Fruit fly (Drosophila melanogaster) whole organism, embryonic: Measurements from ENCODE around the gene CG33268.

Experiments used
- Atf6 ChIP-seq: fragments of 200-800 bp; sonication (Bioruptor generic); IDR thresholded peaks from 2 replicates; pipeline ENCODE4 v1.3.6; 2022; ENCODE audit warnings: missing biosample characterization, missing genetic modification characterization
- CG11723 ChIP-seq: fragments of 200-800 bp; sonication (Bioruptor generic); optimal IDR thresholded peaks from 2 replicates; lab custom pipeline; 2017; ENCODE audit warnings: missing biosample characterization, mild to moderate bottlenecking, missing genetic modification characterization
- CG12219 ChIP-seq: fragments of 200-800 bp; sonication (Bioruptor generic); optimal IDR thresholded peaks from 3 replicates; lab custom pipeline; 2018; ENCODE audit warnings: missing biosample characterization, mild to moderate bottlenecking, missing genetic modification characterization
- CG13123 ChIP-seq: fragments of 200-800 bp; sonication (Bioruptor generic); optimal IDR thresholded peaks from 2 replicates; lab custom pipeline; 2016; ENCODE audit warnings: missing biosample characterization, missing genetic modification characterization
- CG13775 ChIP-seq: fragments of 200-800 bp; sonication (Bioruptor generic); optimal IDR thresholded peaks from 3 replicates; lab custom pipeline; 2017; ENCODE audit warnings: missing biosample characterization, mild to moderate bottlenecking, missing genetic modification characterization
- CG1529 ChIP-seq: fragments of 200-800 bp; sonication (Bioruptor generic); optimal IDR thresholded peaks from 3 replicates; lab custom pipeline; 2018; ENCODE audit warnings: missing biosample characterization, missing genetic modification characterization
- CG17361 ChIP-seq: fragments of 200-800 bp; sonication (Bioruptor generic); IDR thresholded peaks from 3 replicates; pipeline ENCODE4 v1.3.6; 2022; ENCODE audit warnings: missing biosample characterization, missing genetic modification characterization
- CG1792 ChIP-seq: fragments of 200-800 bp; sonication (Bioruptor generic); optimal IDR thresholded peaks from 2 replicates; lab custom pipeline; 2016; ENCODE audit warnings: missing biosample characterization, missing genetic modification characterization
- CG18764 ChIP-seq: fragments of 200-800 bp; sonication (Bioruptor generic); optimal IDR thresholded peaks from 3 replicates; lab custom pipeline; 2016; ENCODE audit warnings: missing biosample characterization, missing genetic modification characterization
- CG31224 ChIP-seq: fragments of 200-800 bp; sonication (Bioruptor generic); IDR thresholded peaks from 2 replicates; pipeline ENCODE4 v1.3.6; 2022; ENCODE audit warnings: missing biosample characterization, missing genetic modification characterization
- CG33557 ChIP-seq: fragments of 200-800 bp; sonication (Bioruptor generic); optimal IDR thresholded peaks from 2 replicates; lab custom pipeline; 2019; ENCODE audit warnings: missing biosample characterization, mild to moderate bottlenecking, missing genetic modification characterization, moderate library complexity
- CG4820 ChIP-seq: fragments of 200-800 bp; sonication (Bioruptor generic); optimal IDR thresholded peaks from 3 replicates; lab custom pipeline; 2016; ENCODE audit warnings: missing biosample characterization, missing genetic modification characterization
- CG7357 ChIP-seq: fragments of 200-800 bp; sonication (Bioruptor generic); IDR thresholded peaks from 3 replicates; pipeline ENCODE4 v1.3.6; 2022; ENCODE audit warnings: missing biosample characterization, missing genetic modification characterization
- CG7786 ChIP-seq: fragments of 200-800 bp; sonication (Bioruptor generic); optimal IDR thresholded peaks from 2 replicates; lab custom pipeline; 2016; ENCODE audit warnings: missing biosample characterization, missing genetic modification characterization
- CG8290 ChIP-seq, 3 experiments: fragments of 200-800 bp; sonication (Bioruptor generic); optimal IDR thresholded peaks; 2 replicates each; lab custom pipeline; 2016 to 2019; ENCODE audit warnings: missing biosample characterization in 3 of 3, missing genetic modification characterization in 3 of 3, mild to moderate bottlenecking in 2 of 3, moderate library complexity in 1 of 3
- CG9215 ChIP-seq: fragments of 200-800 bp; sonication (Bioruptor generic); IDR thresholded peaks from 2 replicates; pipeline ENCODE4 v1.3.6; 2022; ENCODE audit warnings: missing biosample characterization, missing genetic modification characterization
- CG9932 ChIP-seq: fragments of 200-800 bp; sonication (Bioruptor generic); IDR thresholded peaks from 2 replicates; pipeline ENCODE4 v1.3.6; 2022; ENCODE audit warnings: missing biosample characterization, missing genetic modification characterization
- Drgx ChIP-seq: fragments of 200-800 bp; sonication (Bioruptor generic); IDR thresholded peaks from 2 replicates; pipeline ENCODE4 v1.3.6; 2022; ENCODE audit warnings: missing biosample characterization, missing genetic modification characterization
- ERR ChIP-seq: fragments of 200-800 bp; sonication (Bioruptor generic); optimal IDR thresholded peaks from 2 replicates; lab custom pipeline; 2016; ENCODE audit warnings: missing biosample characterization, missing genetic modification characterization
- Eip74EF ChIP-seq, 2 experiments: fragments of 200-800 bp in 1 of 2; fragments of >200 bp in 1 of 2; sonication (Bioruptor generic) in 1 of 2; optimal IDR thresholded peaks; 2 replicates each; lab custom pipeline; 2017 to 2019; ENCODE audit warnings: missing biosample characterization in 2 of 2, missing genetic modification characterization in 2 of 2, mild to moderate bottlenecking in 1 of 2, moderate library complexity in 1 of 2
- Fer1 ChIP-seq: fragments of 200-800 bp; sonication (Bioruptor generic); optimal IDR thresholded peaks from 2 replicates; lab custom pipeline; 2017; ENCODE audit warnings: missing biosample characterization, mild to moderate bottlenecking, missing genetic modification characterization
- Hey ChIP-seq: fragments of 200-800 bp; sonication (Bioruptor generic); optimal IDR thresholded peaks from 3 replicates; lab custom pipeline; 2018; ENCODE audit warnings: missing biosample characterization, mild to moderate bottlenecking, missing genetic modification characterization
- Lhr ChIP-seq: fragments of 200-800 bp; sonication (Bioruptor generic); optimal IDR thresholded peaks from 3 replicates; lab custom pipeline; 2017; ENCODE audit warnings: mild to moderate bottlenecking, missing biosample characterization, missing genetic modification reagents, missing genetic modification characterization
- Med ChIP-seq: fragments of 200-800 bp; sonication (Bioruptor generic); peaks from one replicate; lab custom pipeline; 2016; ENCODE audit warnings: missing biosample characterization, missing genetic modification characterization, mild to moderate bottlenecking, inconsistent platforms, moderate library complexity
- Rfx ChIP-seq: fragments of 200-800 bp; sonication (Bioruptor generic); IDR thresholded peaks from 2 replicates; pipeline ENCODE4 v1.3.6; 2022; ENCODE audit warnings: missing biosample characterization, missing genetic modification characterization
- Rx ChIP-seq: fragments of 200-800 bp; sonication (Bioruptor generic); IDR thresholded peaks from 2 replicates; pipeline ENCODE4 v1.3.6; 2022; ENCODE audit warnings: missing biosample characterization, missing genetic modification characterization
- Trl ChIP-seq, 3 experiments: fragments of >200 bp in 2 of 3; fragments of 200-800 bp in 1 of 3; sonication (Bioruptor generic) in 1 of 3; optimal IDR thresholded peaks; 2 replicates in 1 of 3; 3 replicates in 2 of 3; lab custom pipeline; 2016 to 2017; ENCODE audit warnings: missing biosample characterization in 1 of 3, missing genetic modification characterization in 1 of 3
- Vsx1 ChIP-seq: fragments of 200-800 bp; sonication (Bioruptor generic); optimal IDR thresholded peaks from 2 replicates; lab custom pipeline; 2017; ENCODE audit warnings: missing biosample characterization, mild to moderate bottlenecking, missing genetic modification characterization, missing genetic modification reagents
- Xbp1 ChIP-seq: fragments of 200-800 bp; sonication (Bioruptor generic); optimal IDR thresholded peaks from 3 replicates; lab custom pipeline; 2016; ENCODE audit warnings: missing biosample characterization, mild to moderate bottlenecking, missing genetic modification characterization
- ab ChIP-seq: fragments of 200-800 bp; sonication (Bioruptor generic); optimal IDR thresholded peaks from 2 replicates; lab custom pipeline; 2016; ENCODE audit warnings: missing biosample characterization, missing genetic modification characterization
- ase ChIP-seq: fragments of 200-800 bp; sonication (Bioruptor generic); IDR thresholded peaks from 3 replicates; pipeline ENCODE4 v1.3.6; 2022; ENCODE audit warnings: missing biosample characterization, missing genetic modification characterization
- btn ChIP-seq: fragments of 200-800 bp; sonication (Bioruptor generic); optimal IDR thresholded peaks from 2 replicates; lab custom pipeline; 2016; ENCODE audit warnings: missing biosample characterization, missing genetic modification characterization
- chif ChIP-seq, 2 experiments: fragments of 200-800 bp; sonication (Bioruptor generic); optimal IDR thresholded peaks; 3 replicates each; lab custom pipeline; 2016; ENCODE audit warnings: missing biosample characterization in 2 of 2, missing genetic modification characterization in 2 of 2
- crol ChIP-seq: fragments of 200-800 bp; sonication (Bioruptor generic); IDR thresholded peaks from 2 replicates; pipeline ENCODE4 v1.3.6; 2022; ENCODE audit warnings: missing biosample characterization, missing genetic modification characterization
- dpn ChIP-seq, 2 experiments: fragments of 200-800 bp; sonication (Bioruptor generic); optimal IDR thresholded peaks; 3 replicates each; lab custom pipeline; 2016; ENCODE audit warnings: missing biosample characterization in 2 of 2, missing genetic modification characterization in 2 of 2
- en ChIP-seq: fragments of 200-800 bp; sonication (Bioruptor generic); optimal IDR thresholded peaks from 2 replicates; lab custom pipeline; 2016; ENCODE audit warnings: missing biosample characterization, missing genetic modification characterization
- fd96Cb ChIP-seq: fragments of 200-800 bp; sonication (Bioruptor generic); optimal IDR thresholded peaks from 2 replicates; lab custom pipeline; 2018; ENCODE audit warnings: missing biosample characterization, mild to moderate bottlenecking, missing genetic modification characterization, moderate library complexity
- gce ChIP-seq: fragments of 200-800 bp; sonication (Bioruptor generic); IDR thresholded peaks from 3 replicates; pipeline ENCODE4 v1.3.6; 2022; ENCODE audit warnings: missing biosample characterization, missing genetic modification characterization
- onecut ChIP-seq: fragments of 200-800 bp; sonication (Bioruptor generic); IDR thresholded peaks from 2 replicates; pipeline ENCODE4 v1.3.6; 2022; ENCODE audit warnings: missing biosample characterization, missing genetic modification characterization
- org-1 ChIP-seq: fragments of 200-800 bp; sonication (Bioruptor generic); optimal IDR thresholded peaks from 2 replicates; lab custom pipeline; 2017; ENCODE audit warnings: missing biosample characterization, missing genetic modification characterization
- pzg ChIP-seq: fragments of 200-800 bp; sonication (Bioruptor generic); optimal IDR thresholded peaks from 3 replicates; lab custom pipeline; 2018; ENCODE audit warnings: missing biosample characterization, mild to moderate bottlenecking, missing genetic modification characterization, moderate library complexity
- sim ChIP-seq: fragments of 200-800 bp; sonication (Bioruptor generic); IDR thresholded peaks from 2 replicates; pipeline ENCODE4 v1.3.6; 2022; ENCODE audit warnings: missing biosample characterization, missing genetic modification characterization
- slbo ChIP-seq: fragments of 200-800 bp; sonication (Bioruptor generic); IDR thresholded peaks from 2 replicates; pipeline ENCODE4 v1.3.6; 2022; ENCODE audit warnings: missing biosample characterization, missing genetic modification characterization
- sna ChIP-seq: fragments of 200-800 bp; sonication (Bioruptor generic); IDR thresholded peaks from 2 replicates; pipeline ENCODE4 v1.3.6; 2022; ENCODE audit warnings: missing biosample characterization, missing genetic modification characterization; ENCODE audit not compliant: partially characterized antibody
- so ChIP-seq: fragments of 200-800 bp; sonication (Bioruptor generic); IDR thresholded peaks from 3 replicates; pipeline ENCODE4 v1.3.6; 2022; ENCODE audit warnings: missing biosample characterization, missing genetic modification characterization
- usp ChIP-seq: fragments of >200 bp; optimal IDR thresholded peaks from 2 replicates; lab custom pipeline; 2017; ENCODE audit warnings: missing biosample characterization, missing genetic modification characterization
- vvl ChIP-seq: fragments of 200-800 bp; sonication (Bioruptor generic); IDR thresholded peaks from 2 replicates; pipeline ENCODE4 v1.3.6; 2022; ENCODE audit warnings: missing biosample characterization, missing genetic modification characterization
- wor ChIP-seq: fragments of 200-800 bp; sonication (Bioruptor generic); IDR thresholded peaks from 2 replicates; pipeline ENCODE4 v1.3.6; 2022; ENCODE audit warnings: missing biosample characterization, missing genetic modification characterization

The CG33268 gene

dm6 chr3L:11555662-11556460 lies 35.2 kb downstream of the CG33268 start (continued):
- TF ChIP-seq so (GFP tag; lab: Robert Waterston, UW) (peak; percentile 51; the same call in 1 of the 3 replicates), Vsx1 (GFP tag; lab: Kevin White, UChicago) (peak; percentile 11), CG9932 (peak; percentile 57), CG4820 (peak; percentile 70), slbo (GFP tag; lab: Robert Waterston, UW) (peak; percentile 72), wor (GFP tag; lab: Robert Waterston, UW) (peak; percentile 33; the same call in 1 of the 2 replicates), CG9215 (GFP tag; lab: Robert Waterston, UW) (peak; percentile 29; the same call in 1 of the 2 replicates), usp (GFP tag; lab: Kevin White, UChicago) (no peak), Eip74EF (GFP tag; optimal IDR thresholded peaks at IDR 0.05; lab: Kevin White, UChicago) (peak in 1 of 2 experiments; percentile 87), onecut (GFP tag; lab: Robert Waterston, UW) (peak; percentile 38; the same call in 1 of the 2 replicates), ab (no peak), pzg (no peak), crol (GFP tag; lab: Robert Waterston, UW) (peak; percentile 99), dpn (GFP tag; optimal IDR thresholded peaks at IDR 0.05; lab: Kevin White, UChicago) (peak; percentile 44 to 59), gce (GFP tag; lab: Robert Waterston, UW) (peak; percentile 26; the same call in 1 of the 3 replicates), CG11723 (peak; percentile 10), CG1792 (GFP tag; lab: Kevin White, UChicago) (peak; percentile 35), Hey (peak; percentile 35), CG8290 (GFP tag; optimal IDR thresholded peaks at IDR 0.05; lab: Kevin White, UChicago) (no peak), CG8290 (tag; optimal IDR thresholded peaks at IDR 0.05; lab: Kevin White, UChicago) (peak in 1 of 2 experiments; percentile 66), CG1529 (GFP tag; lab: Kevin White, UChicago) (peak; percentile 61), en (GFP tag; lab: Kevin White, UChicago) (peak; percentile 24), ERR (GFP tag; lab: Kevin White, UChicago) (peak; percentile 24), vvl (GFP tag; lab: Robert Waterston, UW) (peak; percentile 78), Rx (GFP tag; lab: Robert Waterston, UW) (no peak), CG13123 (GFP tag; lab: Kevin White, UChicago) (peak; percentile 27), CG13775 (GFP tag; lab: Kevin White, UChicago) (peak; percentile 34), CG12219 (GFP tag; lab: Kevin White, UChicago) (no peak), sna (GFP tag; lab: Robert Waterston, UW) (no peak), fd96Cb (tag; lab: Kevin White, UChicago) (peak; percentile 78), Atf6 (GFP tag; lab: Robert Waterston, UW) (peak; percentile 65), CG18764 (GFP tag; lab: Kevin White, UChicago) (peak; percentile 59), Rfx (GFP tag; lab: Robert Waterston, UW) (peak; percentile 46; the same call in 1 of the 2 replicates), sim (GFP tag; lab: Robert Waterston, UW) (no peak), org-1 (GFP tag; lab: Kevin White, UChicago) (peak; percentile 64), CG33557 (GFP tag; lab: Kevin White, UChicago) (peak; percentile 69), Med (GFP tag; lab: Kevin White, UChicago) (peak; percentile 85), CG7357 (GFP tag; lab: Robert Waterston, UW) (0 out of 3 replicates have a peak, but pooled peaks have one; percentile 30), Fer1 (peak; percentile 41), Xbp1 (GFP tag; lab: Kevin White, UChicago) (peak; percentile 63), CG31224 (GFP tag; lab: Robert Waterston, UW) (0 out of 2 replicates have a peak, but pooled peaks have one; percentile 34), Trl (optimal IDR thresholded peaks at IDR 0.05; lab: Kevin White, UChicago) (no peak), Trl (GFP tag; optimal IDR thresholded peaks at IDR 0.05; lab: Kevin White, UChicago) (peak; percentile 32), Drgx (peak; percentile 52; the same call in 1 of the 2 replicates), chif (GFP tag; optimal IDR thresholded peaks at IDR 0.05; lab: Kevin White, UChicago) (peak; percentile 51 to 62), CG17361 (GFP tag; lab: Robert Waterston, UW) (peak; percentile 87), ase (GFP tag; lab: Robert Waterston, UW) (peak; percentile 57; the same call in 2 of the 3 replicates), btn (GFP tag; lab: Kevin White, UChicago) (no peak), Lhr (GFP tag; lab: Kevin White, UChicago) (peak; percentile 32), CG7786 (GFP tag; lab: Kevin White, UChicago) (peak; percentile 5)
